Worm (Caenorhabditis elegans): ENCODE data around the gene gpa-3.
A peak's percentile ranks its signal among the peaks of the same experiment; 100 is the strongest.

gpa-3 gene

ce11 chrV:9346804-9347203 lies 12.8 kb downstream of the gpa-3 start, which contains the start of the genes K07B1.7 and try-5 (continued):
- peak in 1 of 2 experiments; percentile 80 for TF ChIP-seq lsy-2 (tag; optimal IDR thresholded peaks at IDR 0.05)
- TF ChIP-seq egl-27 (tag; optimal IDR thresholded peaks at IDR 0.05): peak; percentile 29
- TF ChIP-seq unc-62 (GFP tag; optimal IDR thresholded peaks at IDR 0.05): no peak
- no peak for TF ChIP-seq ceh-16 (tag; optimal IDR thresholded peaks at IDR 0.05)
- no peak for TF ChIP-seq zag-1 (tag; optimal IDR thresholded peaks at IDR 0.05)
- TF ChIP-seq mdl-1 (tag; optimal IDR thresholded peaks at IDR 0.05): no peak
- TF ChIP-seq C34F6.9 (tag; optimal IDR thresholded peaks at IDR 0.05): peak; percentile 83
- peak; percentile 7 for TF ChIP-seq fos-1 (tag; optimal IDR thresholded peaks at IDR 0.05)
- TF ChIP-seq nhr-11 (tag; optimal IDR thresholded peaks at IDR 0.05): no peak
- no peak for TF ChIP-seq lin-11 (tag; optimal IDR thresholded peaks at IDR 0.05)
- TF ChIP-seq nhr-129 (tag; optimal IDR thresholded peaks at IDR 0.05): peak; percentile 79
- TF ChIP-seq ama-1 (optimal IDR thresholded peaks at IDR 0.05): peak; percentile 64

- TF ChIP-seq ama-1 (optimal IDR thresholded peaks at IDR 0.05) (peak; percentile 99), elt-3 (tag; optimal IDR thresholded peaks at IDR 0.05) (no peak), nhr-129 (tag; optimal IDR thresholded peaks at IDR 0.05) (peak; percentile 95), nhr-10 (tag; optimal IDR thresholded peaks at IDR 0.05) (peak; percentile 86), lsy-2 (tag; optimal IDR thresholded peaks at IDR 0.05) (peak; percentile 91 to 95), ceh-82 (tag; optimal IDR thresholded peaks at IDR 0.05) (peak; percentile 82), lin-39 (tag; optimal IDR thresholded peaks at IDR 0.05) (peak; percentile 59), unc-55 (GFP tag; optimal IDR thresholded peaks at IDR 0.05) (peak; percentile 91), ZK546.5 (tag; optimal IDR thresholded peaks at IDR 0.05) (peak; percentile 70), peb-1 (tag; optimal IDR thresholded peaks at IDR 0.05) (no peak), crh-2 (tag; optimal IDR thresholded peaks at IDR 0.05) (peak; percentile 98), sma-9 (GFP tag; optimal IDR thresholded peaks at IDR 0.05) (peak; percentile 90), sma-9 (tag; optimal IDR thresholded peaks at IDR 0.05) (no peak), nhr-237 (tag; optimal IDR thresholded peaks at IDR 0.05) (peak; percentile 71), lin-13 (GFP tag; optimal IDR thresholded peaks at IDR 0.05) (peak; percentile 93), nhr-12 (tag; optimal IDR thresholded peaks at IDR 0.05) (no peak), ztf-1 (GFP tag; conservative IDR thresholded peaks at IDR 0.05) (peak; percentile 94; the same call in 1 of the 2 replicates), snpc-4 (tag; optimal IDR thresholded peaks at IDR 0.05) (peak; percentile 50), gmeb-1 (tag; optimal IDR thresholded peaks at IDR 0.05) (peak; percentile 92), alr-1 (tag; optimal IDR thresholded peaks at IDR 0.05) (no peak), ztf-11 (tag; optimal IDR thresholded peaks at IDR 0.05) (peak; percentile 32), skn-1 (tag; optimal IDR thresholded peaks at IDR 0.05) (no peak), egl-27 (tag; optimal IDR thresholded peaks at IDR 0.05) (peak; percentile 95), mab-5 (tag; optimal IDR thresholded peaks at IDR 0.05) (peak; percentile 96), unc-62 (GFP tag; optimal IDR thresholded peaks at IDR 0.05) (peak; percentile 74), lin-11 (tag; optimal IDR thresholded peaks at IDR 0.05) (peak; percentile 74), blmp-1 (tag; optimal IDR thresholded peaks at IDR 0.05; ENCODE audit: insufficient read depth) (peak; percentile 89), Y55F3AM.14 (GFP tag; optimal IDR thresholded peaks at IDR 0.05) (peak; percentile 98), nhr-23 (tag; optimal IDR thresholded peaks at IDR 0.05) (peak; percentile 30), sem-4 (tag; optimal IDR thresholded peaks at IDR 0.05) (peak; percentile 96), aly-2 (tag; optimal IDR thresholded peaks at IDR 0.05) (peak; percentile 43), ztf-4 (tag; optimal IDR thresholded peaks at IDR 0.05) (peak; percentile 91), mdl-1 (tag; optimal IDR thresholded peaks at IDR 0.05) (peak; percentile 98 to 99), elt-1 (tag; optimal IDR thresholded peaks at IDR 0.05) (no peak), nhr-21 (tag; optimal IDR thresholded peaks at IDR 0.05) (peak; percentile 98), fos-1 (tag; optimal IDR thresholded peaks at IDR 0.05) (peak; percentile 95), nhr-6 (tag; optimal IDR thresholded peaks at IDR 0.05) (peak; percentile 96), nhr-25 (tag; optimal IDR thresholded peaks at IDR 0.05) (peak; percentile 98), zag-1 (tag; optimal IDR thresholded peaks at IDR 0.05) (peak; percentile 94), R02D3.7 (tag; optimal IDR thresholded peaks at IDR 0.05) (peak; percentile 64), nhr-77 (tag; optimal IDR thresholded peaks at IDR 0.05) (peak; percentile 88), F13H6.1 (tag; optimal IDR thresholded peaks at IDR 0.05) (peak; percentile 99), unc-39 (tag; optimal IDR thresholded peaks at IDR 0.05) (peak; percentile 51), mbf-1 (tag; optimal IDR thresholded peaks at IDR 0.05) (no peak), nhr-11 (tag; optimal IDR thresholded peaks at IDR 0.05) (peak; percentile 79), dmd-4 (tag; optimal IDR thresholded peaks at IDR 0.05) (no peak), C34F6.9 (tag; optimal IDR thresholded peaks at IDR 0.05) (peak; percentile 99), ceh-16 (tag; optimal IDR thresholded peaks at IDR 0.05) (peak; percentile 61), sma-3 (GFP tag; optimal IDR thresholded peaks at IDR 0.05) (peak; percentile 100)
Measured at ce11 chrV:9343629-9344624, 15.6 kb downstream of the gpa-3 start, which contains the start of gene tos-1. Gene tos-1 (minus strand): TSS chrV:9344203.

Measured in whole organism, L2 larva.